Fruit fly (Drosophila melanogaster) Kc167 (cell line): ENCODE data around the gene Grip91.

Experiments
- h ChIP-seq: fragments of >200 bp; optimal IDR thresholded peaks from 3 replicates; lab custom pipeline; 2018; ENCODE audit warnings: missing external identifiers
- insv ChIP-seq: fragments of >200 bp; optimal IDR thresholded peaks from 3 replicates; lab custom pipeline; 2018; ENCODE audit warnings: missing external identifiers
- psq ChIP-seq: fragments of >200 bp; optimal IDR thresholded peaks from 2 replicates; lab custom pipeline; 2017; ENCODE audit warnings: missing external identifiers

DNA sequence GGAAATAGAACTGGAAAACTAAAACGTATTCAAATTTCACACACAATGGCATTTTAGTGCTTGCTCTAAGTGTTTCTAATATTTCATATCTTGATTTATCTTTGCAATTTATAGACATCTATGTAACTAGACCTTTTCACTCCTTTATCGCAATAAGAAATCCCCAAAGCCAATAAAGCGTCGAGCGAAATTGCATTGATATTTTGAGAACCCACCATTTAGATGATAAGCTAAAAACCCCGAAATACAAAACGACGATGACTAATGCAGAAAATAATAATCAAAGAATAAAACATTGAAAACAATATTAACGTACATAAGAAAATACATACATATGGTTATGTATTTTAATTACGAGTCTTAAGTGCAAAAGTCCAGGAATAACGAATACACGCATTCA lies 34.1 kb upstream of the Grip91 start:
- no peak for TF ChIP-seq h (lab: Kevin White, UChicago)
- TF ChIP-seq psq (lab: Kevin White, UChicago): no peak
- TF ChIP-seq insv (lab: Kevin White, UChicago): no peak
